Fruit fly (Drosophila melanogaster) whole organism, wandering third instar larva: Measurements from ENCODE around the gene Cby.

Experiments used
- CG9705 ChIP-seq: fragments of 200-800 bp; sonication (Bioruptor generic); optimal IDR thresholded peaks from 2 replicates; lab custom pipeline; 2018; ENCODE audit warnings: missing biosample characterization, mild to moderate bottlenecking, missing genetic modification characterization
- GATAd ChIP-seq: sonication (Bioruptor generic); optimal IDR thresholded peaks from 2 replicates; lab custom pipeline; 2016; ENCODE audit warnings: missing biosample characterization, missing genetic modification characterization
- Jra ChIP-seq: sonication (Bioruptor generic); optimal IDR thresholded peaks from 2 replicates; lab custom pipeline; 2016; ENCODE audit warnings: missing biosample characterization, missing genetic modification characterization
- Myc ChIP-seq: fragments of >200 bp; optimal IDR thresholded peaks from 2 replicates; lab custom pipeline; 2017
- pan ChIP-seq: fragments of >200 bp; optimal IDR thresholded peaks from 2 replicates; lab custom pipeline; 2017
- psq ChIP-seq: fragments of 200-800 bp; sonication (Bioruptor generic); optimal IDR thresholded peaks from 3 replicates; lab custom pipeline; 2017; ENCODE audit warnings: missing biosample characterization, mild to moderate bottlenecking, missing genetic modification characterization, moderate library complexity
- usp ChIP-seq: fragments of >200 bp; optimal IDR thresholded peaks from 2 replicates; lab custom pipeline; 2017; ENCODE audit warnings: missing biosample characterization, missing genetic modification characterization

- TF ChIP-seq Myc (lab: Kevin White, UChicago) (no peak), psq (no peak), Jra (GFP tag; lab: Kevin White, UChicago) (no peak), CG9705 (GFP tag; lab: Kevin White, UChicago) (no peak), usp (GFP tag; lab: Kevin White, UChicago) (no peak), GATAd (GFP tag; lab: Kevin White, UChicago) (no peak), pan (no peak)
Observed at dm6 chr3R:21862137-21862850, 5.5 kb upstream of the Cby start.
